Fruit fly (Drosophila melanogaster): ENCODE data around the gene Sry-beta.

Sry-beta gene

DNA sequence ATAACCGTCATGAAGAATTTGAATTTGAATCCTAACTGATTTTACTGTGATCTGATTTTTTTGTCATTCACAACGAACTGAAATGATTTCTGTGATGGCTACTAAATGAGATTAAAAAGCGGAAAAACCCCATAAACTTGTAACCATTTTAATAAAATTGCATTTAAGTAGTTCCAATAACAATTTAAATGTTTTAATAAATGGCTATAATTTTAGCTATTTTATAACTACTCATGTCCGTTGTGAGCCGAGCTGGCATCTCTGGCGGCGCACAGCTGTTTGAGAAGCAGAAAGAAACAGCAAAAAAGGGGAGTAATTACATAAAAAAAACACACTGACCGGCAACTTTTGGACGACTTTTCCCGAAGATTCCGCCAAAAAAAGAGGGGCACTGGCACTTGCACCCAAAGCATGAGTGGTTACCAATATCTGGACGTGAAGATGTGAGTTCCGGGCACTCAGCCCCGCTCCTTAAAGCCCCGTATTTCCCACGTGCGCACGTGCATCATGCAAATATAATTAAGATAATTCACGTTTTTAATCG lies 17.1 kb downstream of the Sry-beta start, which contains the start of the genes CG7950 and Rpp14a (continued):
- TF ChIP-seq CG17361 (GFP tag; IDR thresholded peaks at IDR 0.05) (peak; percentile 37; the same call in 2 of the 3 replicates), Dp (GFP tag; optimal IDR thresholded peaks at IDR 0.05) (peak; percentile 28), GATAe (GFP tag; conservative IDR thresholded peaks at IDR 0.05) (no peak), CG4820 (GFP tag; optimal IDR thresholded peaks at IDR 0.05) (no peak), sd (tag; optimal IDR thresholded peaks at IDR 0.05) (peak; percentile 15), al (GFP tag; IDR thresholded peaks at IDR 0.05) (peak; percentile 75; the same call in 1 of the 2 replicates), CG16779 (GFP tag; IDR thresholded peaks at IDR 0.05) (peak; percentile 62), vvl (GFP tag; IDR thresholded peaks at IDR 0.05) (peak; percentile 87), Hr3 (GFP tag; optimal IDR thresholded peaks at IDR 0.05) (peak; percentile 84), NfI (GFP tag; optimal IDR thresholded peaks at IDR 0.05) (peak; percentile 79), CG8478 (optimal IDR thresholded peaks at IDR 0.05) (no peak), Hey (tag; optimal IDR thresholded peaks at IDR 0.05) (no peak), Hr39 (optimal IDR thresholded peaks at IDR 0.05) (no peak), lov (optimal IDR thresholded peaks at IDR 0.05) (no peak), lov (GFP tag; IDR thresholded peaks at IDR 0.05) (0 out of 3 replicates have a peak, but pooled peaks have one; percentile 27), CG4404 (GFP tag; IDR thresholded peaks at IDR 0.05) (peak; percentile 72), CG11398 (GFP tag; optimal IDR thresholded peaks at IDR 0.05) (peak; percentile 72), Fer3 (tag; optimal IDR thresholded peaks at IDR 0.05) (peak; percentile 84), Dbx (GFP tag; IDR thresholded peaks at IDR 0.05) (peak; percentile 87), fd3F (GFP tag; optimal IDR thresholded peaks at IDR 0.05) (peak; percentile 69), slou (GFP tag; optimal IDR thresholded peaks at IDR 0.05) (peak; percentile 43), tup (GFP tag; optimal IDR thresholded peaks at IDR 0.05) (peak; percentile 72), row (GFP tag; IDR thresholded peaks at IDR 0.05) (peak; percentile 88), stc (GFP tag; IDR thresholded peaks at IDR 0.05) (peak; percentile 61; the same call in 1 of the 2 replicates), Ada2b (GFP tag; IDR thresholded peaks at IDR 0.05) (peak; percentile 64), vfl (GFP tag; optimal IDR thresholded peaks at IDR 0.05) (peak; percentile 81), CG10431 (GFP tag; optimal IDR thresholded peaks at IDR 0.05) (peak; percentile 22), Bteb2 (GFP tag; optimal IDR thresholded peaks at IDR 0.05) (peak; percentile 82), CG1603 (tag; optimal IDR thresholded peaks at IDR 0.05) (peak; percentile 89), lbe (GFP tag; optimal IDR thresholded peaks at IDR 0.05) (peak; percentile 87), br (optimal IDR thresholded peaks at IDR 0.05) (no peak), Dref (GFP tag; IDR thresholded peaks at IDR 0.05) (no peak), CG17912 (GFP tag; optimal IDR thresholded peaks at IDR 0.05) (peak; percentile 5), MBD-R2 (GFP tag; IDR thresholded peaks at IDR 0.05) (peak; percentile 80), danr (GFP tag; IDR thresholded peaks at IDR 0.05) (peak; percentile 54), CG4707 (GFP tag; optimal IDR thresholded peaks at IDR 0.05) (peak; percentile 5), CG3995 (GFP tag; optimal IDR thresholded peaks at IDR 0.05) (peak; percentile 40), CG2875 (GFP tag; optimal IDR thresholded peaks at IDR 0.05) (peak; percentile 39), trh (GFP tag; optimal IDR thresholded peaks at IDR 0.05) (peak; percentile 64), CrebB (tag; optimal IDR thresholded peaks at IDR 0.05) (peak; percentile 83), CG13424 (tag; optimal IDR thresholded peaks at IDR 0.05) (peak; percentile 86), CG4617 (GFP tag; optimal IDR thresholded peaks at IDR 0.05; ENCODE audit: borderline replicate concordance) (peak; percentile 36), Sox102F (GFP tag; optimal IDR thresholded peaks at IDR 0.05) (peak; percentile 85), CG7271 (tag; optimal IDR thresholded peaks at IDR 0.05) (no peak), CG4282 (GFP tag; optimal IDR thresholded peaks at IDR 0.05) (peak; percentile 65), Nf-YB (GFP tag; optimal IDR thresholded peaks at IDR 0.05) (peak; percentile 59), wek (GFP tag; optimal IDR thresholded peaks at IDR 0.05) (no peak), CG18011 (GFP tag; optimal IDR thresholded peaks at IDR 0.05) (peak; percentile 65), dati (GFP tag; IDR thresholded peaks at IDR 0.05) (no peak), Lpt (GFP tag; optimal IDR thresholded peaks at IDR 0.05) (no peak), Gug (GFP tag; IDR thresholded peaks at IDR 0.05) (peak; percentile 49; the same call in 1 of the 4 replicates), CG10147 (GFP tag; optimal IDR thresholded peaks at IDR 0.05) (peak; percentile 68)

Data from whole organism, embryonic.